Fruit fly (Drosophila melanogaster) whole organism, embryonic: ENCODE data around the gene Acat1.
A peak's percentile ranks its signal among the peaks of the same experiment; 100 is the strongest.

ENCODE experiments used
- Asciz ChIP-seq: fragments of 200-800 bp; sonication (Bioruptor generic); optimal IDR thresholded peaks from 2 replicates; lab custom pipeline; 2017; ENCODE audit warnings: missing biosample characterization, mild to moderate bottlenecking, missing genetic modification characterization, missing genetic modification reagents
- Atf-2 ChIP-seq: fragments of 200-800 bp; sonication (Bioruptor generic); optimal IDR thresholded peaks from 2 replicates; lab custom pipeline; 2016; ENCODE audit warnings: missing biosample characterization, missing genetic modification characterization
- Atf6 ChIP-seq: fragments of 200-800 bp; sonication (Bioruptor generic); IDR thresholded peaks from 2 replicates; pipeline ENCODE4 v1.3.6; 2022; ENCODE audit warnings: missing biosample characterization, missing genetic modification characterization
- BEAF-32 ChIP-seq: fragments of 200-800 bp; sonication (Bioruptor generic); optimal IDR thresholded peaks from 3 replicates; lab custom pipeline; 2017; ENCODE audit warnings: missing biosample characterization, missing genetic modification characterization, mild to moderate bottlenecking, moderate library complexity, missing genetic modification reagents
- CG10267 ChIP-seq: fragments of 200-800 bp; sonication (Bioruptor generic); optimal IDR thresholded peaks from 2 replicates; lab custom pipeline; 2018; ENCODE audit warnings: missing biosample characterization, mild to moderate bottlenecking, missing genetic modification characterization, moderate library complexity
- CG12299 ChIP-seq: fragments of 200-800 bp; sonication (Bioruptor generic); optimal IDR thresholded peaks from 2 replicates; lab custom pipeline; 2018; ENCODE audit warnings: missing biosample characterization, mild to moderate bottlenecking, missing genetic modification characterization
- CG12769 ChIP-seq: fragments of 200-800 bp; sonication (Bioruptor generic); optimal IDR thresholded peaks from 2 replicates; lab custom pipeline; 2019; ENCODE audit warnings: missing biosample characterization, mild to moderate bottlenecking, missing genetic modification characterization, moderate library complexity
- CG14965 ChIP-seq: fragments of 200-800 bp; sonication (Bioruptor generic); optimal IDR thresholded peaks from 2 replicates; lab custom pipeline; 2016; ENCODE audit warnings: missing biosample characterization, missing genetic modification characterization, borderline replicate concordance
- CG15269 ChIP-seq: fragments of 200-800 bp; sonication (Bioruptor generic); optimal IDR thresholded peaks from 2 replicates; lab custom pipeline; 2018; ENCODE audit warnings: missing biosample characterization, mild to moderate bottlenecking, missing genetic modification characterization, moderate library complexity
- CG17612 ChIP-seq: fragments of 200-800 bp; sonication (Bioruptor generic); IDR thresholded peaks from 2 replicates; pipeline ENCODE4 v1.3.6; 2022; ENCODE audit warnings: missing biosample characterization, missing genetic modification characterization
- CG18262 ChIP-seq: fragments of 200-800 bp; optimal IDR thresholded peaks from 3 replicates; lab custom pipeline; 2019; ENCODE audit warnings: missing biosample characterization, mild to moderate bottlenecking, missing genetic modification characterization, moderate library complexity
- CG2116 ChIP-seq: fragments of 200-800 bp; sonication (Bioruptor generic); optimal IDR thresholded peaks from 3 replicates; lab custom pipeline; 2018; ENCODE audit warnings: missing biosample characterization, mild to moderate bottlenecking, missing genetic modification characterization
- CG2889 ChIP-seq: fragments of 200-800 bp; sonication (Bioruptor generic); IDR thresholded peaks from 3 replicates; pipeline ENCODE4 v1.3.6; 2022; ENCODE audit warnings: missing biosample characterization, missing genetic modification characterization
- CG32767 ChIP-seq: fragments of 200-800 bp; sonication (Bioruptor generic); IDR thresholded peaks from 2 replicates; pipeline ENCODE4 v1.3.6; 2022; ENCODE audit warnings: missing biosample characterization, missing genetic modification characterization
- CG33557 ChIP-seq: fragments of 200-800 bp; sonication (Bioruptor generic); optimal IDR thresholded peaks from 2 replicates; lab custom pipeline; 2019; ENCODE audit warnings: missing biosample characterization, mild to moderate bottlenecking, missing genetic modification characterization, moderate library complexity
- CG6689 ChIP-seq: fragments of 200-800 bp; sonication (Bioruptor generic); IDR thresholded peaks from 2 replicates; pipeline ENCODE4 v1.3.6; 2022; ENCODE audit warnings: missing biosample characterization, missing genetic modification characterization
- CG7745 ChIP-seq: fragments of 200-800 bp; sonication (Bioruptor generic); optimal IDR thresholded peaks from 2 replicates; lab custom pipeline; 2018; ENCODE audit warnings: missing biosample characterization, mild to moderate bottlenecking, missing genetic modification characterization, moderate library complexity
- CG9215 ChIP-seq: fragments of 200-800 bp; sonication (Bioruptor generic); IDR thresholded peaks from 2 replicates; pipeline ENCODE4 v1.3.6; 2022; ENCODE audit warnings: missing biosample characterization, missing genetic modification characterization
- Chrac-16 ChIP-seq: fragments of 200-800 bp; sonication (Bioruptor generic); optimal IDR thresholded peaks from 3 replicates; lab custom pipeline; 2016; ENCODE audit warnings: missing biosample characterization, missing genetic modification characterization
- Dad ChIP-seq: fragments of 200-800 bp; sonication (Bioruptor generic); optimal IDR thresholded peaks from 3 replicates; lab custom pipeline; 2016; ENCODE audit warnings: missing biosample characterization, missing genetic modification characterization
- Dll ChIP-seq: fragments of 200-800 bp; sonication (Bioruptor generic); IDR thresholded peaks from 4 replicates; pipeline ENCODE4 v1.3.6; 2022; ENCODE audit warnings: missing biosample characterization, missing genetic modification characterization; ENCODE audit not compliant: partially characterized antibody
- Doc2 ChIP-seq: fragments of 200-800 bp; sonication (Bioruptor generic); IDR thresholded peaks from 2 replicates; pipeline ENCODE4 v1.3.6; 2022; ENCODE audit warnings: missing biosample characterization, missing genetic modification characterization
- Doc3 ChIP-seq: fragments of 200-800 bp; sonication (Bioruptor generic); IDR thresholded peaks from 3 replicates; pipeline ENCODE4 v1.3.6; 2022; ENCODE audit warnings: missing biosample characterization, missing genetic modification characterization; ENCODE audit not compliant: partially characterized antibody
- Dp ChIP-seq: fragments of 200-800 bp; sonication (Bioruptor generic); optimal IDR thresholded peaks from 2 replicates; lab custom pipeline; 2018; ENCODE audit warnings: missing biosample characterization, mild to moderate bottlenecking, missing genetic modification characterization, moderate library complexity
- HLH4C ChIP-seq: fragments of 200-800 bp; sonication (Bioruptor generic); IDR thresholded peaks from 3 replicates; pipeline ENCODE4 v1.3.6; 2022; ENCODE audit warnings: missing biosample characterization, missing genetic modification characterization; ENCODE audit not compliant: partially characterized antibody
- HLHmδ ChIP-seq: fragments of 200-800 bp; sonication (Bioruptor generic); optimal IDR thresholded peaks from 2 replicates; lab custom pipeline; 2018; ENCODE audit warnings: missing biosample characterization, mild to moderate bottlenecking, missing genetic modification characterization, moderate library complexity
- Hey ChIP-seq: fragments of 200-800 bp; sonication (Bioruptor generic); optimal IDR thresholded peaks from 3 replicates; lab custom pipeline; 2018; ENCODE audit warnings: missing biosample characterization, mild to moderate bottlenecking, missing genetic modification characterization
- Lhr ChIP-seq: fragments of 200-800 bp; sonication (Bioruptor generic); optimal IDR thresholded peaks from 3 replicates; lab custom pipeline; 2017; ENCODE audit warnings: mild to moderate bottlenecking, missing biosample characterization, missing genetic modification reagents, missing genetic modification characterization
- MTF-1 ChIP-seq: fragments of 200-800 bp; sonication (Bioruptor generic); optimal IDR thresholded peaks from 2 replicates; lab custom pipeline; 2018; ENCODE audit warnings: missing biosample characterization, mild to moderate bottlenecking, missing genetic modification characterization, borderline replicate concordance
- Mrtf ChIP-seq: fragments of 200-800 bp; sonication (Bioruptor generic); IDR thresholded peaks from 3 replicates; pipeline ENCODE4 v1.3.6; 2022; ENCODE audit warnings: missing biosample characterization, missing genetic modification characterization
- Oaz ChIP-seq: fragments of 200-800 bp; sonication (Bioruptor generic); IDR thresholded peaks from 2 replicates; pipeline ENCODE4 v1.3.6; 2022; ENCODE audit warnings: missing biosample characterization, missing genetic modification characterization
- Rx ChIP-seq: fragments of 200-800 bp; sonication (Bioruptor generic); IDR thresholded peaks from 2 replicates; pipeline ENCODE4 v1.3.6; 2022; ENCODE audit warnings: missing biosample characterization, missing genetic modification characterization
- YL-1 ChIP-seq: fragments of 200-800 bp; sonication (Bioruptor generic); optimal IDR thresholded peaks from 3 replicates; lab custom pipeline; 2017; ENCODE audit warnings: missing biosample characterization, mild to moderate bottlenecking, missing genetic modification characterization
- cg ChIP-seq: fragments of 200-800 bp; sonication (Bioruptor generic); optimal IDR thresholded peaks from 3 replicates; lab custom pipeline; 2019; ENCODE audit warnings: missing biosample characterization, mild to moderate bottlenecking, missing genetic modification characterization, moderate library complexity
- cwo ChIP-seq: fragments of 200-800 bp; sonication (Bioruptor generic); optimal IDR thresholded peaks from 3 replicates; lab custom pipeline; 2017; ENCODE audit warnings: missing biosample characterization, missing genetic modification characterization, mild to moderate bottlenecking, moderate library complexity, missing genetic modification reagents
- disco-r ChIP-seq: fragments of 200-800 bp; sonication (Bioruptor generic); optimal IDR thresholded peaks from 2 replicates; lab custom pipeline; 2016; ENCODE audit warnings: missing biosample characterization, missing genetic modification characterization
- fru ChIP-seq: fragments of >200 bp; optimal IDR thresholded peaks from 2 replicates; lab custom pipeline; 2017
- gsb ChIP-seq: fragments of 200-800 bp; sonication (Bioruptor generic); IDR thresholded peaks from 2 replicates; pipeline ENCODE4 v1.3.6; 2022; ENCODE audit warnings: missing biosample characterization, missing genetic modification characterization
- gt ChIP-seq: fragments of 200-800 bp; sonication (Bioruptor generic); IDR thresholded peaks from 2 replicates; pipeline ENCODE4 v1.3.6; 2022; ENCODE audit warnings: missing biosample characterization, missing genetic modification characterization
- hb ChIP-seq: fragments of 200-800 bp; sonication (Bioruptor generic); IDR thresholded peaks from 3 replicates; pipeline ENCODE4 v1.3.6; 2022; ENCODE audit warnings: missing biosample characterization, missing genetic modification characterization; ENCODE audit not compliant: partially characterized antibody
- lola ChIP-seq, 3 experiments: fragments of >200 bp in 2 of 3; fragments of 200-800 bp in 1 of 3; sonication (Bioruptor generic) in 1 of 3; optimal IDR thresholded peaks; 2 replicates each; lab custom pipeline; 2017 to 2019; ENCODE audit warnings: missing biosample characterization in 3 of 3, missing genetic modification characterization in 3 of 3, mild to moderate bottlenecking in 1 of 3, moderate library complexity in 1 of 3
- luna ChIP-seq: fragments of 200-800 bp; sonication (Bioruptor generic); optimal IDR thresholded peaks from 2 replicates; lab custom pipeline; 2016; ENCODE audit warnings: missing biosample characterization, missing genetic modification characterization
- nerfin-2 ChIP-seq: fragments of 200-800 bp; sonication (Bioruptor generic); IDR thresholded peaks from 2 replicates; pipeline ENCODE4 v1.3.6; 2022; ENCODE audit warnings: missing biosample characterization, missing genetic modification characterization; ENCODE audit not compliant: partially characterized antibody
- onecut ChIP-seq: fragments of 200-800 bp; sonication (Bioruptor generic); IDR thresholded peaks from 2 replicates; pipeline ENCODE4 v1.3.6; 2022; ENCODE audit warnings: missing biosample characterization, missing genetic modification characterization
- peb ChIP-seq: fragments of 200-800 bp; sonication (Bioruptor generic); IDR thresholded peaks from 2 replicates; pipeline ENCODE4 v1.3.6; 2022; ENCODE audit warnings: missing biosample characterization, missing genetic modification characterization
- sd ChIP-seq: fragments of 200-800 bp; sonication (Bioruptor generic); optimal IDR thresholded peaks from 3 replicates; lab custom pipeline; 2018; ENCODE audit warnings: missing biosample characterization, mild to moderate bottlenecking, missing genetic modification characterization, moderate library complexity
- slbo ChIP-seq: fragments of 200-800 bp; sonication (Bioruptor generic); IDR thresholded peaks from 2 replicates; pipeline ENCODE4 v1.3.6; 2022; ENCODE audit warnings: missing biosample characterization, missing genetic modification characterization
- slp2 ChIP-seq: fragments of 200-800 bp; sonication (Bioruptor generic); optimal IDR thresholded peaks from 2 replicates; lab custom pipeline; 2016; ENCODE audit warnings: missing biosample characterization, missing genetic modification characterization

Acat1 gene

dm6 chrX:7933210-7933915 is 44.8 kb upstream of the Acat1 start, which contains the start of the genes Dhdds and RpS14a (continued):
- TF ChIP-seq cwo (GFP tag; lab: Kevin White, UChicago) (peak; percentile 20), HLHmδ (peak; percentile 77), CG6689 (no peak), Oaz (no peak), nerfin-2 (GFP tag; lab: Robert Waterston, UW) (peak; percentile 24; the same call in 1 of the 2 replicates), fru (lab: Kevin White, UChicago) (no peak), Asciz (GFP tag; lab: Kevin White, UChicago) (peak; percentile 43), BEAF-32 (GFP tag; lab: Kevin White, UChicago) (peak; percentile 98), CG12769 (tag; lab: Kevin White, UChicago) (no peak), Dad (GFP tag; lab: Kevin White, UChicago) (peak; percentile 58), slbo (GFP tag; lab: Robert Waterston, UW) (no peak; the same call in 1 of the 2 replicates), CG14965 (GFP tag; lab: Kevin White, UChicago) (no peak), Atf6 (GFP tag; lab: Robert Waterston, UW) (no peak), Chrac-16 (peak; percentile 10), CG18262 (tag; lab: Kevin White, UChicago) (peak; percentile 54), cg (GFP tag; lab: Kevin White, UChicago) (no peak), CG33557 (GFP tag; lab: Kevin White, UChicago) (peak; percentile 63), MTF-1 (peak; percentile 68), HLH4C (peak; percentile 49; the same call in 2 of the 3 replicates), sd (peak; percentile 9), CG2116 (peak; percentile 97), CG9215 (GFP tag; lab: Robert Waterston, UW) (peak; percentile 54; the same call in 1 of the 2 replicates), CG2889 (GFP tag; lab: Robert Waterston, UW) (no peak), Atf-2 (GFP tag; lab: Kevin White, UChicago) (peak; percentile 17), hb (GFP tag; lab: Robert Waterston, UW) (peak; percentile 75; the same call in 2 of the 3 replicates), gsb (GFP tag; lab: Robert Waterston, UW) (no peak), CG32767 (GFP tag; lab: Robert Waterston, UW) (no peak), CG7745 (no peak), Dp (GFP tag; lab: Kevin White, UChicago) (peak; percentile 54), Rx (GFP tag; lab: Robert Waterston, UW) (peak; percentile 11; the same call in 1 of the 2 replicates), CG10267 (peak; percentile 71), CG17612 (no peak), YL-1 (GFP tag; lab: Kevin White, UChicago) (peak; percentile 63), gt (GFP tag; lab: Robert Waterston, UW) (no peak), slp2 (GFP tag; lab: Kevin White, UChicago) (peak; percentile 53), Doc2 (GFP tag; lab: Robert Waterston, UW) (no peak), Doc3 (GFP tag; lab: Robert Waterston, UW) (peak; percentile 69; the same call in 2 of the 3 replicates), luna (no peak), peb (GFP tag; lab: Robert Waterston, UW) (no peak), Hey (tag; lab: Kevin White, UChicago) (no peak), Dll (GFP tag; lab: Robert Waterston, UW) (peak; percentile 84), Mrtf (no peak), lola (GFP tag; optimal IDR thresholded peaks at IDR 0.05; lab: Kevin White, UChicago) (peak in 1 of 3 experiments; percentile 52), Lhr (GFP tag; lab: Kevin White, UChicago) (peak; percentile 90), onecut (no peak), CG12299 (tag; lab: Kevin White, UChicago) (no peak), disco-r (GFP tag; lab: Kevin White, UChicago) (no peak), CG15269 (tag; lab: Kevin White, UChicago) (peak; percentile 38)
